Fruit fly (Drosophila melanogaster): ENCODE results near the gene CG7201.

The CG7201 gene

DNA sequence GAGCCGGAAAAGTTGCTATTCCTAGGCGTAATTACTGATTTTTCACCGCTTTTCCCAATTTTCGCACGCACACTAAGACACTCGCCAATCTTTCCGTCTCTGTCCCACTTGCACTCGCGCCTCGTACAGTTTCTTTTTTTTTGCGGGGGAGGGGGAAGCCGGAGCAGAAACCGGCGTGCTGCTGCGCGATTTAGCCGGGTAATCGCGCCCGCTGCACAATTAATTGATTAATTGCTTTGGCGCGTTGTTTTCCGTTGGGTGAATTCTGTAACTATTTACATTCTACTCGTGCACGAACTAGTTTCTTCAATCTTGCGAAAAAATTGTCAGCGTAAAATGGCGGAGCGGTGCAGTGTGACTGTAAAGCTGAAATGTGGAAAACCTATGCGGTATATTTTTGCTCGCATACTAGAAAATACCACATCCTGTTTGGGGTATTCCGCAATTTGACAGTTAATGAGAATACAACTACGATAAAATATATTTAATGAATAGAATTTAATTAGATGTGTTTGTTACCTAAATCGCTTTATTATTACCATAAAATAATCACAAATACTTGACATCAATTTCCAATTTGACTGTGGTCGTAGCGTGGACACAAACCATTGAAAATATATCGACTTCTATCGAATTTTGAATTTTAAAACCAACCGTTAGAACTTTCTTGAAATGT lies 20.2 kb upstream of the CG7201 start, which contains the start of gene Cpsf6 (continued):
- TF ChIP-seq Xrp1 (GFP tag; IDR thresholded peaks at IDR 0.05) = peak; percentile 77
- TF ChIP-seq Sox102F (GFP tag; optimal IDR thresholded peaks at IDR 0.05) = peak; percentile 76
- TF ChIP-seq CG6654 (GFP tag; optimal IDR thresholded peaks at IDR 0.05) = no peak
- TF ChIP-seq unc-4 (GFP tag; IDR thresholded peaks at IDR 0.05; ENCODE audit: partially characterized antibody) = peak; percentile 29; the same call in 1 of the 2 replicates
- TF ChIP-seq insv (GFP tag; optimal IDR thresholded peaks at IDR 0.05) = peak in 1 of 2 experiments; percentile 87
- peak; percentile 46 for TF ChIP-seq CG4854 (GFP tag; optimal IDR thresholded peaks at IDR 0.05)
- TF ChIP-seq Sin3A (optimal IDR thresholded peaks at IDR 0.05) = peak; percentile 83
- TF ChIP-seq Fer1 (GFP tag; optimal IDR thresholded peaks at IDR 0.05) = no peak
- peak in 1 of 2 experiments; percentile 17 for TF ChIP-seq chif (GFP tag; optimal IDR thresholded peaks at IDR 0.05)
- peak; percentile 74 for TF ChIP-seq sqz (GFP tag; optimal IDR thresholded peaks at IDR 0.05)
- TF ChIP-seq vvl (GFP tag; IDR thresholded peaks at IDR 0.05) = peak; percentile 78
- TF ChIP-seq gsb-n (tag; optimal IDR thresholded peaks at IDR 0.05) = peak; percentile 49
- peak; percentile 30 for TF ChIP-seq Hmx (GFP tag; optimal IDR thresholded peaks at IDR 0.05)
- TF ChIP-seq grau (tag; optimal IDR thresholded peaks at IDR 0.05) = peak; percentile 75
- TF ChIP-seq CG8290 (GFP tag; optimal IDR thresholded peaks at IDR 0.05) = peak; percentile 9
- TF ChIP-seq CG8290 (tag; optimal IDR thresholded peaks at IDR 0.05) = no peak
- TF ChIP-seq CG6175 (GFP tag; IDR thresholded peaks at IDR 0.05) = no peak
- peak; percentile 46 for TF ChIP-seq CG3838 (GFP tag; optimal IDR thresholded peaks at IDR 0.05)
- TF ChIP-seq dpn (GFP tag; optimal IDR thresholded peaks at IDR 0.05) = peak; percentile 52 to 71
- TF ChIP-seq pho (GFP tag; optimal IDR thresholded peaks at IDR 0.05) = peak; percentile 46
- no peak for TF ChIP-seq tap (tag; optimal IDR thresholded peaks at IDR 0.05)
- TF ChIP-seq pan (optimal IDR thresholded peaks at IDR 0.05) = no peak
- TF ChIP-seq pan (GFP tag; optimal IDR thresholded peaks at IDR 0.05 in 1 of 2, IDR thresholded peaks at IDR 0.05 in 1 of 2) = peak in 1 of 2 experiments; percentile 60
- TF ChIP-seq gem (tag; optimal IDR thresholded peaks at IDR 0.05) = peak; percentile 79
- TF ChIP-seq stc (GFP tag; IDR thresholded peaks at IDR 0.05) = no peak
- TF ChIP-seq CG7839 (tag; optimal IDR thresholded peaks at IDR 0.05) = peak; percentile 67
- TF ChIP-seq ci (GFP tag; IDR thresholded peaks at IDR 0.05) = peak; percentile 82
- TF ChIP-seq peb (GFP tag; IDR thresholded peaks at IDR 0.05) = no peak
- no peak for TF ChIP-seq eyg (GFP tag; optimal IDR thresholded peaks at IDR 0.05)
- TF ChIP-seq danr (GFP tag; IDR thresholded peaks at IDR 0.05) = no peak
- peak; percentile 36; the same call in 1 of the 3 replicates for TF ChIP-seq CG34224 (GFP tag; IDR thresholded peaks at IDR 0.05; ENCODE audit: partially characterized antibody)
- peak; percentile 67 for TF ChIP-seq Ada2b (GFP tag; IDR thresholded peaks at IDR 0.05)
- peak; percentile 56; the same call in 1 of the 4 replicates for TF ChIP-seq chinmo (GFP tag; IDR thresholded peaks at IDR 0.05; ENCODE audit: partially characterized antibody)
- peak; percentile 61; the same call in 2 of the 3 replicates for TF ChIP-seq CG14050 (GFP tag; IDR thresholded peaks at IDR 0.05)
- no peak for TF ChIP-seq Blimp-1 (GFP tag; optimal IDR thresholded peaks at IDR 0.05)
- peak; percentile 43; the same call in 1 of the 3 replicates for TF ChIP-seq ken (GFP tag; IDR thresholded peaks at IDR 0.05)
- no peak for TF ChIP-seq CG3163 (GFP tag; optimal IDR thresholded peaks at IDR 0.05)
- TF ChIP-seq yki (optimal IDR thresholded peaks at IDR 0.05) = no peak
- TF ChIP-seq Drgx (GFP tag; IDR thresholded peaks at IDR 0.05) = no peak
- no peak for TF ChIP-seq run (tag; optimal IDR thresholded peaks at IDR 0.05)
- peak; percentile 68 for TF ChIP-seq sens-2 (GFP tag; IDR thresholded peaks at IDR 0.05)
- peak; percentile 58 for TF ChIP-seq sob (GFP tag; IDR thresholded peaks at IDR 0.05)
- peak; percentile 29 for TF ChIP-seq CG17802 (tag; optimal IDR thresholded peaks at IDR 0.05)
- TF ChIP-seq Hr78 (GFP tag; optimal IDR thresholded peaks at IDR 0.05) = no peak
- TF ChIP-seq trh (GFP tag; optimal IDR thresholded peaks at IDR 0.05) = no peak
- TF ChIP-seq Med (GFP tag) = peak; percentile 50
- peak; percentile 20; the same call in 1 of the 2 replicates for TF ChIP-seq E2f1 (GFP tag; IDR thresholded peaks at IDR 0.05)
- no peak for TF ChIP-seq da (GFP tag; optimal IDR thresholded peaks at IDR 0.05)
- TF ChIP-seq Eip74EF (GFP tag; optimal IDR thresholded peaks at IDR 0.05) = no peak
- no peak for TF ChIP-seq klu (GFP tag; IDR thresholded peaks at IDR 0.05)

Data from whole organism, embryonic.